Worm (Caenorhabditis elegans) whole organism, L4/young adult: Measurements from ENCODE around the gene acs-7.

Source experiments
- W03F9.2 ChIP-seq: fragments of 150-350 bp; optimal IDR thresholded peaks from 2 replicates; lab custom pipeline; 2014; ENCODE audit warnings: missing biosample characterization, missing genetic modification characterization
- dao-5 ChIP-seq: sonication (generic microtip); optimal IDR thresholded peaks from 2 replicates; lab custom pipeline; 2016; ENCODE audit warnings: missing genotype, missing genetic modification characterization, moderate library complexity, missing compliant biosample characterization
- him-1 ChIP-seq: sonication (generic microtip); optimal IDR thresholded peaks from 2 replicates; lab custom pipeline; 2016; ENCODE audit warnings: missing genotype, missing genetic modification reagents, missing genetic modification characterization, missing compliant biosample characterization

acs-7 gene

ce11 chrII:9266252-9266651 lies 25.6 kb upstream of the acs-7 start:
- TF ChIP-seq him-1 (no peak), W03F9.2 (no peak), dao-5 (tag; lab: Kevin White, UChicago) (no peak)

ce11 chrII:9266755-9267154 lies 25.1 kb upstream of the acs-7 start, which contains the start of gene C01G6.2:
TSS of gene C01G6.2 (plus strand) at chrII:9267055.
- TF ChIP-seq dao-5 (tag; lab: Kevin White, UChicago) (no peak), W03F9.2 (no peak), him-1 (no peak)

ce11 chrII:9268983-9269382 lies 22.8 kb upstream of the acs-7 start:
- TF ChIP-seq him-1, result no peak
- TF ChIP-seq dao-5 (tag; lab: Kevin White, UChicago), result no peak
- no peak for TF ChIP-seq W03F9.2

ce11 chrII:9269588-9269987 lies 22.2 kb upstream of the acs-7 start, which contains the start of gene C01G6.3:
TSS of gene C01G6.3 (plus strand) at chrII:9269888.
- TF ChIP-seq him-1 (no peak), W03F9.2 (no peak), dao-5 (tag; lab: Kevin White, UChicago) (no peak)

- TF ChIP-seq him-1 (no peak), W03F9.2 (no peak), dao-5 (tag; lab: Kevin White, UChicago) (no peak)
Measured at ce11 chrII:9271285-9271684, 20.5 kb upstream of the acs-7 start.

ce11 chrII:9272942-9273341 lies 18.9 kb upstream of the acs-7 start, which contains the start of gene C01G6.4:
TSS of gene C01G6.4 (minus strand) at chrII:9273042.
- TF ChIP-seq dao-5 (tag; lab: Kevin White, UChicago) (no peak), W03F9.2 (no peak), him-1 (no peak)

ce11 chrII:9273984-9274383 lies 17.8 kb upstream of the acs-7 start:
- peak; percentile 53 for TF ChIP-seq him-1
- TF ChIP-seq dao-5 (tag; lab: Kevin White, UChicago), result no peak
- TF ChIP-seq W03F9.2, result peak; percentile 85

ce11 chrII:9274734-9275133 lies 17.1 kb upstream of the acs-7 start:
- no peak for TF ChIP-seq him-1
- no peak for TF ChIP-seq dao-5 (tag; lab: Kevin White, UChicago)
- TF ChIP-seq W03F9.2, result no peak

- no peak for TF ChIP-seq W03F9.2
- TF ChIP-seq dao-5 (tag; lab: Kevin White, UChicago), result no peak
- no peak for TF ChIP-seq him-1
Measured at ce11 chrII:9275173-9275572, 16.6 kb upstream of the acs-7 start.

ce11 chrII:9277153-9277552 lies 14.7 kb upstream of the acs-7 start:
- TF ChIP-seq him-1, result no peak
- TF ChIP-seq dao-5 (tag; lab: Kevin White, UChicago), result no peak
- TF ChIP-seq W03F9.2, result no peak

- TF ChIP-seq W03F9.2, result no peak
- TF ChIP-seq him-1, result no peak
- TF ChIP-seq dao-5 (tag; lab: Kevin White, UChicago), result no peak
Measured at ce11 chrII:9279016-9279415, 12.8 kb upstream of the acs-7 start.

- no peak for TF ChIP-seq W03F9.2
- no peak for TF ChIP-seq dao-5 (tag; lab: Kevin White, UChicago)
- no peak for TF ChIP-seq him-1
Measured at ce11 chrII:9280048-9280772, 11.6 kb upstream of the acs-7 start, which contains the start of gene gldi-3. TSS of gene gldi-3 (minus strand) at chrII:9280098.

- TF ChIP-seq him-1 (no peak), W03F9.2 (no peak), dao-5 (tag; lab: Kevin White, UChicago) (no peak)
Measured at ce11 chrII:9280846-9281245, 11.0 kb upstream of the acs-7 start.

- TF ChIP-seq dao-5 (tag; lab: Kevin White, UChicago), result no peak
- no peak for TF ChIP-seq him-1
- no peak for TF ChIP-seq W03F9.2
Measured at ce11 chrII:9281595-9281994, 10.2 kb upstream of the acs-7 start.

- TF ChIP-seq W03F9.2 (no peak), dao-5 (tag; lab: Kevin White, UChicago) (no peak), him-1 (no peak)
Measured at ce11 chrII:9282065-9282464, 9.8 kb upstream of the acs-7 start.

ce11 chrII:9282787-9283186 lies 9.0 kb upstream of the acs-7 start:
- peak; percentile 70 for TF ChIP-seq dao-5 (tag; lab: Kevin White, UChicago)
- peak; percentile 53 for TF ChIP-seq W03F9.2
- TF ChIP-seq him-1, result peak; percentile 72
